Worm (Caenorhabditis elegans): ENCODE data around the gene nipa-1.

DNA sequence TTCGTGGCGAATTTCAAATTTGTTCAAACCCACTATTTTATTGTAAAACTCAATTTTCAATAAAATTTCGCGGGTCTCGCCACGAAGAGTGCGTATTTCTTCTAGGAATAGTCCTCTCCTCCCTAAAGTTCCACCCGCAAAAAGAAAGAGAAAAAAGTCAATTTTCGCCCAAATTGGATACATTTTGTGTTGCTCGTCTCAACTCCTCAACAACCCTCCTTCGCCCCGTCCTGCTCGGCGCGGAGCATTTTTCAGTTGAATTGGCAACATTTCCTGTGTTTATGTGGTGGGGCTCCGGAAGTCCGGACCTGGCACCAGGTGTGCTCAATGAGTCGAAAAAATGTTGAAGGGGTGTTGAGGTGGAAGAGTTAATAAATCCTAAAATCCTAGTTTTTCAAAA is 11.2 kb upstream of the nipa-1 start:
- no peak for TF ChIP-seq fkh-10 (GFP tag; optimal IDR thresholded peaks at IDR 0.05)
- no peak for TF ChIP-seq ceh-82 (tag; optimal IDR thresholded peaks at IDR 0.05)
- no peak for TF ChIP-seq jun-1 (tag; optimal IDR thresholded peaks at IDR 0.05)
- TF ChIP-seq snpc-4 (tag; optimal IDR thresholded peaks at IDR 0.05): no peak
- TF ChIP-seq elt-2 (tag; optimal IDR thresholded peaks at IDR 0.05): no peak
- TF ChIP-seq ZK546.5 (tag; optimal IDR thresholded peaks at IDR 0.05): no peak
- no peak for TF ChIP-seq nhr-28 (tag; optimal IDR thresholded peaks at IDR 0.05)
- no peak for TF ChIP-seq ztf-11 (tag; optimal IDR thresholded peaks at IDR 0.05)
- no peak for TF ChIP-seq egl-27 (tag; optimal IDR thresholded peaks at IDR 0.05)
